Fruit fly (Drosophila melanogaster) Kc167 (cell line): ENCODE data around the gene CG14352.

Experiments used
- Myc ChIP-seq: fragments of >200 bp; optimal IDR thresholded peaks from 2 replicates; lab custom pipeline; 2017; ENCODE audit warnings: missing external identifiers
- Sin3A ChIP-seq: fragments of >200 bp; optimal IDR thresholded peaks from 2 replicates; lab custom pipeline; 2018; ENCODE audit warnings: missing external identifiers
- h ChIP-seq: fragments of >200 bp; optimal IDR thresholded peaks from 3 replicates; lab custom pipeline; 2018; ENCODE audit warnings: missing external identifiers
- insv ChIP-seq: fragments of >200 bp; optimal IDR thresholded peaks from 3 replicates; lab custom pipeline; 2018; ENCODE audit warnings: missing external identifiers
- psq ChIP-seq: fragments of >200 bp; optimal IDR thresholded peaks from 2 replicates; lab custom pipeline; 2017; ENCODE audit warnings: missing external identifiers
- ttk ChIP-seq: sonication (Bioruptor generic); optimal IDR thresholded peaks from 2 replicates; lab custom pipeline; 2017; ENCODE audit warnings: missing external identifiers

CG14352 gene

DNA sequence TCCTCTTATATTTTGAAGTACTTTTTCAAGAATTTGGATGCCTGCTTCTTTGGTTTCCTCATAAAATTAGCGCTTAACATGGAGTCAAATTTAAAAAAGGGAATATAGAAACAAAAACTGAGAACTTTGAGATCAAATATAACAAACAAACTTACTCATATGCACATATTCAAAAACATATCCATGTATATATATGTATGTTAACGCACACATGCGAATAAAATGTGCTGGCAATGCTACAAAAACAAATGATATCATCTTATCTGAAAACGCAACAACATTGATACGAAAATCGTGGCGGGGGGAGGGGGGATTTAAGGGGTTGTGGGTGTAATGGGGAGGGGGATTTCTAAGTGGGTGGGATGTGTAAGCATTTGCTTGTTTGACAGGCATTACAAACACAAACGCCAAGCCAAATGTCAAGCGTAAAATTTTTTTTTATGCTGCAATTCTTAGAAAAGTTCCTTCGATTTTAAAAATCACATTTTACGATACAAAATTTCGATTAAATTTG is 36.9 kb downstream of the CG14352 start:
- TF ChIP-seq Myc (no peak), psq (lab: Kevin White, UChicago) (no peak), h (lab: Kevin White, UChicago) (no peak), Sin3A (no peak), insv (no peak), ttk (lab: Kevin White, UChicago) (no peak)

DNA sequence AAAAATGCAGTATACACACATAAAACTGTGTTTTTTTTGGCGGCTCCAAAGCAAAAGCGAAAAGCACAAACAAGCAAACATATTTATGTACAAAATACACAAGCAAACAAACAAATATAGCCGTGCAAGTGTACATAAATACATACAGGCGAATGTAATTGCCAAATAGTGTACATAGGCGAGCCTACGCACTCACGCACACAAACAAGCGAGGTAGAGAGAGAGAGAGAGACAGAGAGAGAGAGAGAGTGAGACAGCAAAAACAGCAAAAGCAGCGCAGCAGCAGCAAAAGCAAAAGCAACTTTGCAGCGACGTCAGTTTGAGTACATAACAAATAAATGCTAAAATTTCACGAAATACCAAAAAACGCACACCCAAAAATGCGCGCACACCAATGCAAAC is 37.5 kb downstream of the CG14352 start:
- no peak for TF ChIP-seq h (lab: Kevin White, UChicago)
- no peak for TF ChIP-seq psq (lab: Kevin White, UChicago)
- TF ChIP-seq insv = no peak
- no peak for TF ChIP-seq ttk (lab: Kevin White, UChicago)
- no peak for TF ChIP-seq Sin3A
- no peak for TF ChIP-seq Myc

DNA sequence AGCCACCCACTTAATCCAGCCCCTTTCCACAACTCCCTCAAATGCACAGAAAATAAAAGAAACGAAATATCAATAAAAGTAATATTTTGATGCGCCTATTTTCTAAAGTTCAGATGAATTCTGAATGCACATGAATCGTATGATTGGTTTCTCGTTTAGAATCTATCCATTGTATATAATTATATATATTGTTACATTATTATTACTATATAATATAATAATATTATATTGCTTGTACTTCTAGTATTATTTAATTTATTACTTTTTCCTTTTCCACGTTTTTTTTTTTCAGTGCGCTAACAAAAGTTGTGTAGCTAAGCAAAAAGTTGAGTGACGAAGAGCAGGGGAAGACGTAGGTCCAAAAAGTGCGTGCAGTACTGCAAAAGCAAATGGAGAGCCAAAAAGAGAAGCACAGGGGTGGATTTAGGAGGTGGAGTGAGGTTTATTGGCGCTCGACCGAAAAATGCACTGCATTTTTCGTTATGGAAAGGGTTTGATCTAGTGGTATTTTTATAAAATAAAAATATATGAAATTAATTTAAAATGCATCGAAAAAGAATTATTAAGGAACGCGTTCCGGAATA is 38.1 kb downstream of the CG14352 start:
- TF ChIP-seq h (lab: Kevin White, UChicago) (no peak), ttk (lab: Kevin White, UChicago) (no peak), Myc (no peak), Sin3A (no peak), psq (lab: Kevin White, UChicago) (no peak), insv (no peak)

DNA sequence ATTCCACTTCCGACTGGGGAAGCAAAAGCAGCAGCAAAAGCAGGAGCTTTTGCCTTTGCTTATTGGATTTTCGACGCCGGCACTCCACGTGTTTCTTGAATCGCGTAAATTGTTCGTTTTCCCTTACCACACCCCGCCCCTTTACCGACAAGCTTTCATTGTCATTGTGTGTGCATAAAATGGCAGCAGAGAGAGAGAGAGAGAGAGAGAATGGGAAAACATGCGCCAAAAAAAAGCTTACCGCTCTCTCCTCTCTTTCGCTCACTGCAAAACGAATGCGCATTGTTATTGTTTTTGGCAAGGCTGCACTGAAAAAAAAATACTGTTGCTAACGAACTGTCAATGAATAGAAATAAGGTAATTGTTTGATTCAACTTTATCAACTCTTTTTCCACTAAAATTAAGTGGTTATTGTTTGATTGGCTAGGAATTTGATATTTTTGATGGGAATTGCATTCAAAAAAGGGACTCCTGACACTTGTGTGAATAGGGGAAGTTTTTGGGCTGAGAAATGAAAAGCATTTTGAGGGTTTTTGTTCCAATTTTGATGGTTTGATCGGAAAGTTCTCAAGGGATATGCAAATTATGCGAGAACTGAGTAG is 38.7 kb downstream of the CG14352 start:
- TF ChIP-seq insv = no peak
- TF ChIP-seq h (lab: Kevin White, UChicago) = no peak
- TF ChIP-seq ttk (lab: Kevin White, UChicago) = no peak
- no peak for TF ChIP-seq Sin3A
- TF ChIP-seq Myc = no peak
- no peak for TF ChIP-seq psq (lab: Kevin White, UChicago)

DNA sequence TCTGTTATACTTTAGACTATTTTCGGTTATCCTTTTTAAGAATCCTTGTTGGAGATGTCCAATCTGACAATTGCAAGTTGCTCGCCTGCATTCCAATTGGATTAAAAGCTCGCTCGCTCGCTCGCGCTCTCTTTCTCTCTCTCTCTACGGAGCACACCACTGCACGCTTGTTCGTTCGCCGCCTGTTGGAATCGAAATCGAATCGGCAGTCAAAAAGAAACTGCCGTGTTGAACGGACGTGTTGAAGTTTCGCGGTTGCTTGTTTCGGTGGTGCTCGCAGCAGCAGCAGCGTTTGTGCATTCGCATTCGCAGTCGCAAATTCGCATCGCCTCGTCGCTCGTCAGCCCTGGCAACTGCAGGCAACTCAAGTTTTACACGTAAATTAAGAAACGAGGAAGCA is 39.8 kb downstream of the CG14352 start, which contains the start of gene chinmo:
chinmo (plus strand) TSS at position 206 of the 400 bp plus-strand sequence.
- TF ChIP-seq Myc (no peak), Sin3A (no peak), h (lab: Kevin White, UChicago) (no peak), ttk (lab: Kevin White, UChicago) (no peak), insv (no peak), psq (lab: Kevin White, UChicago) (no peak)

DNA sequence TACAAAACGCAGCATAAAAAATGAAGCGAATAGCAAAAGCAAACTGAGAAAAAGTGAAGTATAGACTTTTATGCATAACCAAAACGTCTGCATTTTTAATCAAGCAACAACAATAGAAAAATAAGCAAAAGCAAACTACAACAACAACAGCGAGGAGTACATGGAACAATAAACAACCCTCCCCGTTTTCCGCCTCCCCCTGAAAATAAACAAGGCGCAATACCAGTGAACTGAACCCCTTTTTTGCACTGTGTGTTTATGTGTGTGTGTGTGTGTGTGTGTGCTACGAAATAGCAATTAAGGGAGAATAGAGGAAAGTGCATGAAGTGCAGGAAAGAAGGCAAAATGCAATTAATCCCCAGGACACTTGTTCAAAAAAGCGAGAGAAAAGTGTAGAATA is 40.7 kb downstream of the CG14352 start:
- TF ChIP-seq h (lab: Kevin White, UChicago) (no peak), psq (lab: Kevin White, UChicago) (no peak), Sin3A (no peak), Myc (no peak), insv (no peak), ttk (lab: Kevin White, UChicago) (no peak)

DNA sequence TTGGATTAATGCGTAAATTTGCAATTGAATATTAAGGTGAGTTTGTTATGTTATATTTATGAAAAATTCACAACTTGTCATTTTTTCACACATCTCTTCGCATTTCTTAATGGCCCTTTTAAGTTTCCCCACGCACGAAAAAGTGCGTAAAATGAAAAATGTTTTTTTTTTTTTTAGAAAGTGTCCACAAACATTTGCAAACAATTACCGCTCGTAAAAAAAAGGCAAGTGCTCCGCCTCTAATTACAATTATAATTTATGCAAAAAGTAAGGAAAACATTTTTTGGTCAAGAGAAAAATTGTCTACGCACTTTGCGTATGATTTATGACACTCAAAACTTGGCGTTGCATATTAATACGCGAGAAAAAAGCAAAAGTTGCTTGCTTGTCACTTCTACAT is 42.6 kb downstream of the CG14352 start:
- TF ChIP-seq psq (lab: Kevin White, UChicago) = no peak
- no peak for TF ChIP-seq ttk (lab: Kevin White, UChicago)
- no peak for TF ChIP-seq h (lab: Kevin White, UChicago)
- no peak for TF ChIP-seq insv
- TF ChIP-seq Sin3A = no peak
- TF ChIP-seq Myc = no peak

DNA sequence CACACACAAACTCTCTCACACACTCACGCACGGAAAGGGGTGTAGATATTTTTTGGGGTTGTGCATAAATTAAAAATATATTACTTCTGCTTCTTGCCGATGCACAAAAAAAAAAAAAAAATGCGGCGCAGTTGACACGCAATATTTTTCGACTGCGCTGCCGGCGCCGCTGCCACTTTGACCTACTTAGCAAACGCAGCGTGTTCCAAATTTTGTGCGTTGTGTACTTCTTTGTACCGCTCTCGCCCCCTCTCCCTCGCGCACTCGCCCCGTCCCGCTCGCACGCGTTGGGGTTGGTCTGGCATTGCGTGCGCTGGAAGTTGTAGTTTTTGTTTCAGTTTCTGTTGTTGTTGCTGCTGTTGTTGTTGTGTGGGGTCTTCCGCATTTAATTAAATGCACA is 43.0 kb downstream of the CG14352 start:
- TF ChIP-seq ttk (lab: Kevin White, UChicago) = no peak
- TF ChIP-seq Myc = no peak
- TF ChIP-seq Sin3A = no peak
- TF ChIP-seq insv = no peak
- TF ChIP-seq psq (lab: Kevin White, UChicago) = no peak
- TF ChIP-seq h (lab: Kevin White, UChicago) = no peak

DNA sequence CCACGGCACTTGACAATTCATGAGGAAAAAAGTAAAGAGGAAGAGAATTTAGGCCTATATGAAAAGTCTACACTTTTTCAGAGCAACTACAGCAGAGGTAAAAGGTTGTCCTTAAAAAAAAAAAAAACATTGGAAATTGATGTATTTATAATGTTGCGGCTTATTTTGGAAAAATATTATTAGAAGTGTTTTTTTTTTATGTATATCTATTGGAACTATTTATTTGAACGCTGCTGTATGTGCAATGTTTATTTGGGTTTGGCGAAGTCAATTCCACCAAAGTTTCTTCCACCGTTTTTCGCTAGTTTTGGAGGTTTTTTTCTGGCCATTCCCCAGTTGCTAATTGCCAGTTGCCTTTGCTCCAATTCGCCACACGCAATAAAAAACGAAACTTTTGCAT is 44.6 kb downstream of the CG14352 start:
- TF ChIP-seq insv (no peak), psq (lab: Kevin White, UChicago) (no peak), Sin3A (no peak), h (lab: Kevin White, UChicago) (no peak), Myc (no peak), ttk (lab: Kevin White, UChicago) (no peak)

DNA sequence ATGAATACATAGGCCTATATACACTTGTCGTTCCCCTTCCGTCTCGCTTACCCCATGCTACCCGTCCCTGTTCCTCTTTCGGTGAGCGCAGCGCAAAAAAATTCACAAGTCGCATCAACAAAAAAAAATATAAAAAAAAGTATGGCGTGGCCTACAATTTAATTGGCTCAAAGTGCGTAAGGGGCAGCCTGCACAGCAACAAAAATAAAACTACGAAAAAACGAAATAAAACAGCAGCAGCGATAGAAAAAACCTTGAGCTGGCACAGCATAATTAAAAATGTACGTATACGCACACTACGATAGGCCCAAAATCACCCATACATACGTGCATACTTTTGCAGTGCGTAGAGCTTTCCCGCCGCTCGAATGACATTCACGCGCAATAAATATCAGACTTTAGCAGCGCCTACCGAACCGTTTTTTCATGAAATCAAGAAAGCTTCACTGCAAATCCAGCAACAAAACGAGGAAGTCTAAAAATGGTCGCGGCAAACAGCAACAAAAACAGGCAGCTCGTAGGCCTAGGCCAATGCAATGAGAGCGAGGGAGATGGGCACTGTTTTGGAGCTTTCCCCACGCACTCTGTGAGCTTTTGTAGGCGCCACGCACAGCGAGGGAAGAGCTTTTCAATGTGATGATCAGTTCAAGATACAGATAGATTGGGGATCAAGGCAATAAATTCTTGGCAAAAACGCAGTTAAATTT is 45.8 kb downstream of the CG14352 start:
- TF ChIP-seq insv (no peak), ttk (lab: Kevin White, UChicago) (no peak), h (lab: Kevin White, UChicago) (no peak), Sin3A (no peak), Myc (no peak), psq (lab: Kevin White, UChicago) (no peak)

DNA sequence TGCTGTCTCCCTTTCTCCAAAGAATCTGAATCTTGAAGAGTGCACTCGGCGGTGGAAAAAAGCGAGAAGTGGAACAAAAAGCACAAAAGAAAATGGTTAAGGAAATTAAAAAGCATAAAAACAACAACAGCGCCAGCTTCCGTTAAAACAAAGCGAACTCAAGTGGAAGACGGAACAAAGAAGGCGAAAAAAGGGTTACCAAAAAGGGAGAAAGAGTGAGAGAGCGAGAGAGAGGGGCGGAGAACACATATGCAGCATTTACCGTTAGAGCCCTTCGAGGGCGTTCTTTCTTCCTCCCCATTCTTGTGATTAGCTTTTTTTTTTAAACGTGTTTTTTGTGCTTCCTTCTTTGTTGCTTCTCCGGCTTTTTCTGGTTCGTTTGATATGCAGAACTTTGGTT is 46.9 kb downstream of the CG14352 start:
- TF ChIP-seq Sin3A (no peak), h (lab: Kevin White, UChicago) (no peak), insv (no peak), Myc (no peak), ttk (lab: Kevin White, UChicago) (no peak), psq (lab: Kevin White, UChicago) (no peak)
